Fruit fly (Drosophila melanogaster) whole organism, larva: ENCODE measurements around the gene CG10553.

Experiments used
- noc ChIP-seq: fragments of 200-800 bp; sonication (Bioruptor generic); optimal IDR thresholded peaks from 3 replicates; lab custom pipeline; 2019; ENCODE audit warnings: missing biosample characterization, mild to moderate bottlenecking, missing genetic modification characterization, moderate library complexity

Gene CG10553

DNA sequence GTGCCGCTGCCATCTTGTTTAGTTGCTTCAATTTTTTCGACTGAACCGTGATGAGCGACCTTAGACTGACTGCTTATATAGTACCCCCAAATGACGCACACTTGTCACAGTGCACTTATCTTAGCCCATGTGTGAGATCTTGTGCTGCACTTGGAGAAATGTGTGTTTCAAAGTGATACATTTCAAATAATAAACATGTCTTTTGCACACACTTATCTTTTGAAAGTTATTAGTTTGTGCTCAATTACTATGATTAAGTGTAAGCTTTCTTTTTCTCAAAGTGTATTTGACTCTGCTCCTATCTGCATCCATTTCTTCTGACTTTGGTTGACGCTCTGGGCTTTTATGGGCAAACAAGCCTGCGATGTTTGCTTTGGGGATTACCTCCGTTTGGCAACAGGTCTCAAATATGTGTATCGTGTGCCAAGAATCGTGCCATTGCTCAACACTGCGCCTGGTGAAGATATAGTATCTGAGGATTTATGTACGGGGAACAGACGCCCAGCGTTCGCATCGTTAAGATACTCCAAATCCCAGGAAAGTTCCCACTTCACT is 38.0 kb downstream of the CG10553 start, which contains the start of gene CG10514:
TSS of gene CG10514 (minus strand) at position 51 of the 555 bp plus-strand sequence.
- peak; percentile 65 for TF ChIP-seq noc (tag; lab: Kevin White, UChicago)

- no peak for TF ChIP-seq noc (tag; lab: Kevin White, UChicago)
These were observed 40.8 kb downstream of the CG10553 start, which contains the start of gene CG10513 for dm6 chr3R:25277112-25277511. Gene CG10513 (minus strand): TSS chr3R:25277212.

DNA sequence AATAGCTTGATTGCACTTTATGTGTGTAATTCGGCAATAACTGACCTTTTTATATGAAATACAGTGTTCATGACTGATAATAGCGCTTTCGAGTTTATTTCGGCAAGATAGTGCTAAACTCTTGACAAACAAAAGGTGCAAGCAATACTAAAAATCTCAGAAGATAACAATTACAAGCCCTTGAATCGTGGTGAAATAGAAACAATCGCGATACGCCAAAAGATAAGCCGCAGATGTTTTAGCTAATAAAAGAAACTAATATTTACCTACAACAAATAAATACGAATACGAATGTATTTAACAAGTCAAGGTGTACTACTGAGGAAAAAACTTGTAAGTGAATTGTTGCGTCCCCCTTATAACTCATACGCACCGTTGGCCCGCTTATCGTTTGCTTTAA is 42.6 kb downstream of the CG10553 start:
- TF ChIP-seq noc (tag; lab: Kevin White, UChicago): peak; percentile 48

DNA sequence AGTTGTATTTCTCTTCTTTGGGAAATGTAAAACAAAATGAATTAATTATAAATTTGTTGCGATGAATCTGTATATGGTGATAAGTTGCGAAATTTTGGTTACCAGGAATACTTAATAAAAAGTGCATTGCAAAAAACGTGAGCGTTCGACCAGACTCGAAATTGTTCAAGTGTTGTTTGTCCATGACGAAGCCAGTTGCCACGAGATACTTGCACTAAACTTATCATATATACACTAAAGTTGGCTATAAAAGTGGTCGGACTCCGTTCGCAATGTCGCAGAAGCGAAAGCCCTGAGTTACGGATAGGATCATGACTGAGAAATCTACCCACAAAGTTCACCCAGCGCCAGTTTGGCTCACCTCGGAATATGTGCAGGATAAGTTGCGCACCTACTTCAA is 44.4 kb downstream of the CG10553 start, which contains the start of gene CG11878:
TSS of gene CG11878 (plus strand) at position 301 of the 400 bp plus-strand sequence.
- TF ChIP-seq noc (tag; lab: Kevin White, UChicago): no peak

DNA sequence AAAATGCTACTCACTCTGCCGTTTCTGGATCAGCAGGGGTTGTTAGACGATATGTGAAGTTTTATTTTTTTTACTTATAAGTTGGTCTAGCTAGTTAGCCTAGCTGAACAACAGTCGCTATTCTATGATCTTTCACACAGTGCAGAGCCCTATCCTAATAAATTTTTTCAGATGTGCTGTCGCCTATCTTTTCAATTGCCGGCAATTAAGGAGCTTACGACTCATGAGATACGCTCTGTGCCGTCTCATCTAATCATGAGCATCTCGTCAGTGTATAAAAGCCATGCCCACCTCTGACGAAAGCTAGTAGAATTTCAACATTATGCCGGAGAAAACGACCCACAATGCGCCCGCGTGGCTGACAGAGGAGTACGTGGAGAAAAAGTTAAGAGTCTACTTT is 48.0 kb downstream of the CG10553 start, which contains the start of the genes CG11889 and CG11891:
TSS of gene CG11889 (plus strand) at position 301 of the 400 bp plus-strand sequence.
TSS of gene CG11891 (plus strand) at position 301 of the 400 bp plus-strand sequence.
- peak; percentile 9 for TF ChIP-seq noc (tag; lab: Kevin White, UChicago)

DNA sequence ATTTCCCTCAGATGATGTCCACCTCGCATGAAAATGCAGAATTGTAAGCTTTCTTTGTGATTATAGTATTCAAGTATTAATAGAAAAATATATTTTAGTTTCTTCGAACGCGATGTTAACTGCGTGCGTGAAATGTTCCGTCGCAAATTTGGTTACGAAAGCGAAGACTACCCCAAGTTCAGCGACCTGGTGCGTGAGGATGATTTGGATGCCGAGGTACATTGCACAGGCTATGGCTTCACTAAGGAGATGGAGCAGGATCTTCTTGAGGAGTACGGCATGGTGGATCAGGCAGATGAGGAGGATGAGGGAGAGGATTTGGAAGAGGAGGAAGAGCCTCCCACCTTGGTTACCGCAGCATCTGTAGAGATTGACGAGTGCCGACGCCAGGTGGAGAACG is 51.2 kb downstream of the CG10553 start:
- no peak for TF ChIP-seq noc (tag; lab: Kevin White, UChicago)
